Worm (Caenorhabditis elegans) whole organism, early embryonic: ENCODE results near the gene ptr-20.

Experiments
- B0310.2 ChIP-seq: sonication (generic microtip); optimal IDR thresholded peaks from 2 replicates; lab custom pipeline; 2016; ENCODE audit warnings: mild to moderate bottlenecking, missing genetic modification characterization, missing compliant biosample characterization
- F13C5.2 ChIP-seq: sonication (generic microtip); optimal IDR thresholded peaks from 2 replicates; lab custom pipeline; 2017; ENCODE audit warnings: mild to moderate bottlenecking, missing genetic modification characterization, inconsistent platforms, missing compliant biosample characterization
- aly-1 ChIP-seq: sonication (generic microtip); optimal IDR thresholded peaks from 2 replicates; lab custom pipeline; 2016; ENCODE audit warnings: missing genetic modification characterization, missing compliant biosample characterization
- ama-1 ChIP-seq: fragments of 150-350 bp; optimal IDR thresholded peaks from 2 replicates; lab custom pipeline; 2014
- ceh-13 ChIP-seq: fragments of 200-800 bp; sonication (Bioruptor generic); optimal IDR thresholded peaks from 2 replicates; lab custom pipeline; 2018; ENCODE audit warnings: mild to moderate bottlenecking, missing genetic modification characterization, missing compliant biosample characterization
- ceh-36 ChIP-seq: sonication (generic microtip); optimal IDR thresholded peaks from 2 replicates; lab custom pipeline; 2016; ENCODE audit warnings: missing genetic modification characterization, inconsistent platforms, missing compliant biosample characterization
- ets-7 ChIP-seq: sonication (generic microtip); optimal IDR thresholded peaks from 2 replicates; lab custom pipeline; 2016; ENCODE audit warnings: missing genotype, missing genetic modification characterization, missing compliant biosample characterization
- flt-1 ChIP-seq: fragments of 200-800 bp; sonication (Bioruptor generic); IDR thresholded peaks from 2 replicates; pipeline ENCODE4 v1.3.6; 2022; ENCODE audit warnings: missing genetic modification characterization, missing compliant biosample characterization
- hmbx-1 ChIP-seq: sonication (generic microtip); optimal IDR thresholded peaks from 2 replicates; lab custom pipeline; 2016; ENCODE audit warnings: mild to moderate bottlenecking, missing genetic modification characterization, missing compliant biosample characterization
- hmg-4 ChIP-seq: fragments of 200-800 bp; sonication (Bioruptor generic); optimal IDR thresholded peaks from 2 replicates; lab custom pipeline; 2018; ENCODE audit warnings: mild to moderate bottlenecking, missing genetic modification characterization, missing compliant biosample characterization
- hnd-1 ChIP-seq: sonication (generic microtip); optimal IDR thresholded peaks from 2 replicates; lab custom pipeline; 2016; ENCODE audit warnings: missing genetic modification characterization, missing compliant biosample characterization
- pes-1 ChIP-seq: fragments of 200-800 bp; sonication (Bioruptor generic); IDR thresholded peaks from 2 replicates; pipeline ENCODE4 v1.3.6; 2022; ENCODE audit warnings: missing genetic modification reagents, missing genetic modification characterization, missing compliant biosample characterization
- scrt-1 ChIP-seq: fragments of 200-800 bp; sonication (Bioruptor generic); IDR thresholded peaks from 2 replicates; pipeline ENCODE4 v1.3.6; 2022; ENCODE audit warnings: missing genetic modification characterization, missing compliant biosample characterization
- sea-1 ChIP-seq: fragments of 200-800 bp; sonication (Bioruptor generic); conservative IDR thresholded peaks from 2 replicates; pipeline ENCODE4 v1.3.6; 2022; ENCODE audit warnings: missing genetic modification characterization, missing compliant biosample characterization
- tbx-11 ChIP-seq: fragments of 200-800 bp; sonication (Bioruptor generic); IDR thresholded peaks from 2 replicates; pipeline ENCODE4 v1.3.6; 2022; ENCODE audit warnings: missing genetic modification characterization, missing compliant biosample characterization
- tbx-37 ChIP-seq: fragments of 200-800 bp; sonication (Bioruptor generic); conservative IDR thresholded peaks from 2 replicates; pipeline ENCODE4 v1.3.6; 2022; ENCODE audit warnings: missing genetic modification reagents, missing genetic modification characterization, missing compliant biosample characterization
- tra-4 ChIP-seq: sonication (generic microtip); optimal IDR thresholded peaks from 2 replicates; lab custom pipeline; 2017; ENCODE audit warnings: missing genetic modification characterization, missing compliant biosample characterization

ptr-20 gene

ce11 chrII:15183139-15183538 is 25.2 kb downstream of the ptr-20 start, which contains the start of gene gst-34:
Gene gst-34, minus strand, starts transcription at chrII:15183239.
- TF ChIP-seq F13C5.2 (tag; lab: Kevin White, UChicago): no peak
- TF ChIP-seq pes-1 (GFP tag; lab: Robert Waterston, UW): no peak
- no peak for TF ChIP-seq scrt-1
- no peak for TF ChIP-seq ets-7 (tag; lab: Kevin White, UChicago)
- no peak for TF ChIP-seq ceh-36 (tag; lab: Kevin White, UChicago)
- no peak for TF ChIP-seq flt-1 (GFP tag; lab: Robert Waterston, UW)
- TF ChIP-seq ama-1 (lab: Kevin White, UChicago): no peak
- TF ChIP-seq tbx-11 (GFP tag; lab: Robert Waterston, UW): no peak
- no peak for TF ChIP-seq tra-4 (tag; lab: Kevin White, UChicago)
- TF ChIP-seq tbx-37 (GFP tag; lab: Robert Waterston, UW): no peak
- no peak for TF ChIP-seq hmbx-1 (tag; lab: Kevin White, UChicago)
- no peak for TF ChIP-seq ceh-13 (GFP tag; lab: Kevin White, UChicago)
- no peak for TF ChIP-seq sea-1
- no peak for TF ChIP-seq B0310.2 (tag; lab: Kevin White, UChicago)
- TF ChIP-seq aly-1 (tag; lab: Kevin White, UChicago): no peak
- TF ChIP-seq hnd-1 (tag; lab: Kevin White, UChicago): no peak
- no peak for TF ChIP-seq hmg-4 (GFP tag; lab: Kevin White, UChicago)

DNA sequence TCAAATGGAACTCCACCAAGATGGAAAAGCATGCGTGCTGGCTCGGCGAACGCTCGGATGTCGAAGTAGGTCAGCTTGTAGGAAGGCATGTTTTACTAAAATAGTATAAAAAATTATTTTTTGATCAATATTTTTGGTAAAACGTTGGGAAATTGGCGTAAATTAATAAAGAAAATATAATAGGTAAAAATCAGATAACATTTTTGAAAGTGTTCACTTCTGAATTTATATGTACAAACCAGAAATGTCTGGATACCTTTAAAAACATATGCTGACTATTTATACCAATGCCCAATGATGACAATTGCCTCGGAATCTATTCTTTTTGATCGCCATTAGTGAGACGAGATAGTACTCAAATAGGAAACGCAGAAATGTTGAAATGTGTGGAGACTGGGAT is 27.3 kb downstream of the ptr-20 start, which contains the start of gene gst-35:
TSS of gene gst-35 (minus strand) at position 101 of the 400 bp plus-strand sequence.
- TF ChIP-seq F13C5.2 (tag; lab: Kevin White, UChicago) (no peak), flt-1 (GFP tag; lab: Robert Waterston, UW) (no peak), pes-1 (GFP tag; lab: Robert Waterston, UW) (no peak), scrt-1 (no peak), hmbx-1 (tag; lab: Kevin White, UChicago) (no peak), tra-4 (tag; lab: Kevin White, UChicago) (no peak), ceh-36 (tag; lab: Kevin White, UChicago) (no peak)

DNA sequence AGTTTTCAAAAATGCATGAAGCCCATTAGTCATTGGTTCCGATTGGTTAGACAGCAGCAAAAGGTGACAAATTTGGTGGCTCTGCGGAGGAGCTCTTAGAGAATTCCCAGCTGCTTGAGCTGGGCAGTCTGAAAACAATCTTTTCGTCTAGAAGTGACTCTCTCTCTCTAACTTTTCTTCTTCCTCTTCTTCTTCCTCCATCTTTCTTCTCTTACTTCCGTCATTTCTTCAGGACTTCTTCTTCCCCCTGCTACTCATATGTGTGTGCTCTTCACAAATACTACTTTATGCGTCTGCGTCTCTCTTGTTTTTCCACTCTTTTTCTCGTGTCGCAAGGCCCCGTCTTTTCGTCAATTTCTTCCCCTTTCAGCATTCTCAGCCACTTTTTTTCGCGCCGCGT is 32.0 kb downstream of the ptr-20 start:
- no peak for TF ChIP-seq ceh-36 (tag; lab: Kevin White, UChicago)
- TF ChIP-seq hmg-4 (GFP tag; lab: Kevin White, UChicago): no peak
- no peak for TF ChIP-seq F13C5.2 (tag; lab: Kevin White, UChicago)
- TF ChIP-seq scrt-1: no peak
- no peak for TF ChIP-seq tra-4 (tag; lab: Kevin White, UChicago)
- no peak for TF ChIP-seq flt-1 (GFP tag; lab: Robert Waterston, UW)
- no peak for TF ChIP-seq pes-1 (GFP tag; lab: Robert Waterston, UW)
- TF ChIP-seq aly-1 (tag; lab: Kevin White, UChicago): no peak
- no peak for TF ChIP-seq tbx-37 (GFP tag; lab: Robert Waterston, UW)
- TF ChIP-seq hmbx-1 (tag; lab: Kevin White, UChicago): no peak
- no peak for TF ChIP-seq ets-7 (tag; lab: Kevin White, UChicago)
- no peak for TF ChIP-seq sea-1

DNA sequence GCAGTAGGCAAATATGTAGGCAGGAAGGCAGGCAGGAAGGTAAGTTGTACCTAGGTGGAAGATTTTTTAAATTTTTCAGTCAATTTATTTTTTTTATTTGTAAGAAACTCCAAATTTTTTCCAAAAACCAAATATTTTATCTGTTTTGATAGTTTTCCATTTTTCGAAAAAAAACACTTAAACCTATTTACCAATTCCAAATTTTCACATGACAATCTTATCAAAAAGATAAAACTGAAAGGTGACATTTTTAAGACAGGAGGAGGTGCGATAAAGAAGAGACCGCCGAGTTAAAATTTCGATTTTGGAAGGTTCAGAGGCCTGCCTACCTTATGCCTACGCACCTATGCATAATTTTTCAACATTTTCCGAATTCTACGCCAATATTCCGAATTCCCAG is 33.0 kb downstream of the ptr-20 start:
- TF ChIP-seq F13C5.2 (tag; lab: Kevin White, UChicago): no peak
- no peak for TF ChIP-seq scrt-1

DNA sequence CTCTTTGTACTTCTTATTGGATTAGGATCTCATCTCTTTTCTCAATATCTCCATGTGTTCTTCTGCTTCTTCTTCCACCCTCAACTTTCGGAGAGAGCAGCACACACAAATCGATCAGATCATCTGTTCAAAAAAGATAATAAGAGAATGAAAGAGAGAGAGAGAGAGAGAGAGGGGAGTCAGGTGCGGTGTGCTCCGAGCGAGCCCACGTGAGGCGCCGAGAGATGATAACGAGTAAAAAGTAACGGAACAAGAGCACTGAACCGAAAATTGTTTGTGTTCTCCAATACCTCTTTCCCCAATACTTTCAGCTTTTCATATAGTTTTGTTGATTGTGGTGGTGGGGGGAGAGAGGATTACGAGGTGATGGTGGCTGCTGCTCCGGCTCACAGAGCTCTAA is 36.0 kb downstream of the ptr-20 start:
- TF ChIP-seq ets-7 (tag; lab: Kevin White, UChicago): no peak
- no peak for TF ChIP-seq B0310.2 (tag; lab: Kevin White, UChicago)
- no peak for TF ChIP-seq sea-1
- no peak for TF ChIP-seq pes-1 (GFP tag; lab: Robert Waterston, UW)
- no peak for TF ChIP-seq aly-1 (tag; lab: Kevin White, UChicago)
- TF ChIP-seq ceh-13 (GFP tag; lab: Kevin White, UChicago): no peak
- TF ChIP-seq flt-1 (GFP tag; lab: Robert Waterston, UW): no peak
- no peak for TF ChIP-seq ceh-36 (tag; lab: Kevin White, UChicago)
- no peak for TF ChIP-seq hmbx-1 (tag; lab: Kevin White, UChicago)
- TF ChIP-seq ama-1 (lab: Kevin White, UChicago): no peak
- TF ChIP-seq tbx-11 (GFP tag; lab: Robert Waterston, UW): no peak
- no peak for TF ChIP-seq tra-4 (tag; lab: Kevin White, UChicago)
- TF ChIP-seq hnd-1 (tag; lab: Kevin White, UChicago): no peak
- TF ChIP-seq tbx-37 (GFP tag; lab: Robert Waterston, UW): no peak
- no peak for TF ChIP-seq F13C5.2 (tag; lab: Kevin White, UChicago)
- no peak for TF ChIP-seq hmg-4 (GFP tag; lab: Kevin White, UChicago)
- TF ChIP-seq scrt-1: no peak

ce11 chrII:15195346-15195745 is 37.4 kb downstream of the ptr-20 start:
- TF ChIP-seq tra-4 (tag; lab: Kevin White, UChicago): no peak
- TF ChIP-seq B0310.2 (tag; lab: Kevin White, UChicago): no peak
- TF ChIP-seq F13C5.2 (tag; lab: Kevin White, UChicago): no peak
- TF ChIP-seq hmg-4 (GFP tag; lab: Kevin White, UChicago): no peak
- TF ChIP-seq ets-7 (tag; lab: Kevin White, UChicago): no peak
- TF ChIP-seq pes-1 (GFP tag; lab: Robert Waterston, UW): no peak
- no peak for TF ChIP-seq ceh-36 (tag; lab: Kevin White, UChicago)
- TF ChIP-seq flt-1 (GFP tag; lab: Robert Waterston, UW): no peak
- no peak for TF ChIP-seq scrt-1
- TF ChIP-seq sea-1: no peak
- no peak for TF ChIP-seq tbx-11 (GFP tag; lab: Robert Waterston, UW)
- no peak for TF ChIP-seq hmbx-1 (tag; lab: Kevin White, UChicago)
- no peak for TF ChIP-seq aly-1 (tag; lab: Kevin White, UChicago)
- no peak for TF ChIP-seq ama-1 (lab: Kevin White, UChicago)
- TF ChIP-seq ceh-13 (GFP tag; lab: Kevin White, UChicago): no peak
- no peak for TF ChIP-seq tbx-37 (GFP tag; lab: Robert Waterston, UW)
- no peak for TF ChIP-seq hnd-1 (tag; lab: Kevin White, UChicago)

DNA sequence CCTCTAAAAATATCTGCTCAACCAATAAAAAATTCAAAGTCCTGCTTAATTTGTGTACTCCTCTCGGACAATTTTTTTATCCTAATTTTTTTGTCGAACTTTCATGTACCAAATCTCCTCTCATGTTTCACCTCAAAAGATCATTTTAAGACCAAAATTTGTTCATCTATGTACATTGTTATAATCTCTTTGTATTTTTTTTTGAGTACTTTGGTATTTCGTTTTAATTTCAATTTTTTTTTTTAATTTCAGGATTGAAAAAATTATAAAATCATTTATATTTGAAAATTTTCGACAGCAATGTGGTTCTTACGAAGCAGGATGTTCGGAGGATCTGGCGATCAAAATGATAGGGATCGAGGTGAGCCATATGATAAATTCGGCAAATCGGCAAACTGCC is 38.5 kb downstream of the ptr-20 start, which contains the start of gene spsb-1:
TSS of gene spsb-1 (plus strand) at position 301 of the 400 bp plus-strand sequence.
- no peak for TF ChIP-seq hmbx-1 (tag; lab: Kevin White, UChicago)
- no peak for TF ChIP-seq ets-7 (tag; lab: Kevin White, UChicago)
- no peak for TF ChIP-seq tbx-11 (GFP tag; lab: Robert Waterston, UW)
- TF ChIP-seq hnd-1 (tag; lab: Kevin White, UChicago): no peak
- TF ChIP-seq flt-1 (GFP tag; lab: Robert Waterston, UW): no peak
- TF ChIP-seq scrt-1: no peak
- no peak for TF ChIP-seq pes-1 (GFP tag; lab: Robert Waterston, UW)
- no peak for TF ChIP-seq tra-4 (tag; lab: Kevin White, UChicago)
- no peak for TF ChIP-seq tbx-37 (GFP tag; lab: Robert Waterston, UW)
- TF ChIP-seq hmg-4 (GFP tag; lab: Kevin White, UChicago): no peak
- TF ChIP-seq F13C5.2 (tag; lab: Kevin White, UChicago): no peak
- no peak for TF ChIP-seq B0310.2 (tag; lab: Kevin White, UChicago)
